Fruit fly (Drosophila melanogaster) whole organism, adult: ENCODE measurements around the gene ArgRS.

Experiments used
- CG12768 ChIP-seq: fragments of 200-800 bp; sonication (Bioruptor generic); optimal IDR thresholded peaks from 2 replicates; lab custom pipeline; 2017; ENCODE audit warnings: missing biosample characterization, missing genetic modification characterization, mild to moderate bottlenecking, moderate library complexity, missing genetic modification reagents
- CG14711 ChIP-seq: fragments of 200-800 bp; sonication (Bioruptor generic); optimal IDR thresholded peaks from 2 replicates; lab custom pipeline; 2018; ENCODE audit warnings: missing biosample characterization, mild to moderate bottlenecking, missing genetic modification characterization, moderate library complexity
- CG1620 ChIP-seq: fragments of 200-800 bp; sonication (Bioruptor generic); optimal IDR thresholded peaks from 2 replicates; lab custom pipeline; 2016; ENCODE audit warnings: missing biosample characterization, missing genetic modification characterization
- Crg-1 ChIP-seq: fragments of 200-800 bp; sonication (Bioruptor generic); optimal IDR thresholded peaks from 2 replicates; lab custom pipeline; 2016; ENCODE audit warnings: missing biosample characterization, missing genetic modification characterization
- cnc ChIP-seq, 2 experiments: fragments of >200 bp; optimal IDR thresholded peaks; 2 replicates each; lab custom pipeline; 2017

DNA sequence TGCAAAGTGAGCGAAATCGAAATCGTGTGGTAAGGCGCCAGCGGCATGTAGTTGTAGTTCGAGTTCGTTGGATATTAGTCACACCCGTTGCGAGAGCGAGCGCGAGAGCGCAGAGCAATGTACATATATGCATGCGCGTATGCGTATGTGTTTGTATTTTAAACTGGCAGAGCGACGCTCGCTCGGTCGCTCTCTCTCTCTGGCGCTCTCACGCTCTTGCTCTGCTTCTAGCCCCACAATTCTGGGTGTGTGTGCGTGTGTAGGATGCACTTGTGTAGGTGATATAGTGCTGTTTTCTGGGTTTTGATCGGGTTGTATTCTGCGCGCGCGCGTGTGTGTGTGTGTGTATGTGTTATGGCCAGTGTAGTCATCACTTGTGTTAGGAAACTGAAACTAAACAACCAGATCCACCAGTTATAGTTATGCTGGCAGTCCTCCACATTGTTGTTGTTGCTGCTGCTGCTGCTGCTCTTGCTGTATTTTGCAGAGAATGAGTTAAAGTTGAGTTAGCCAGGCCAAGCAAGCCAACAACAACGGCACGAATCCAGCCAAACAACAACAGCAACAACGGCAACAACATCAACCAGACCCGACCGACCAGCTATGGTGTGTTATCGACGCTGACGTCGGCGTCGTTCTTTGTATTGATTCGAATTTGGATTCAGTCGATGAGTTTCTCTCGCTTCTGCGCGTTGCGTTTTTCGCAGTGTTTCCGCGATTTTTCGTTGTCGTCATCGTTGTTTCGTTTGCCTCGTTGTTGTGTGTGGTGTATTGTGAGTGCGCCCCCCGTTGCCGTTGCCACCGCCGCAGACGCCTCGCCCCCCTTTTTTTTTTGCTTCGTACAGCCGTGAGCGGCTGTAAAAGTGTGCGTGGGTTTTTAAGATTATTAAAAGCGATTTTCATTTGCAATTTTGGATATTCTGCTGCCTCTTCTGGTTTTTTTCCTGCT lies 32.0 kb downstream of the ArgRS start:
- no peak for TF ChIP-seq Crg-1 (GFP tag; lab: Kevin White, UChicago)
- TF ChIP-seq CG14711 (tag; lab: Kevin White, UChicago), result peak; percentile 65
- no peak for TF ChIP-seq CG1620 (GFP tag; lab: Kevin White, UChicago)
- TF ChIP-seq CG12768 (GFP tag; lab: Kevin White, UChicago), result peak; percentile 3
- TF ChIP-seq cnc (optimal IDR thresholded peaks at IDR 0.05; lab: Kevin White, UChicago), result no peak
